Worm (Caenorhabditis elegans) whole organism, early embryonic: ENCODE data around the gene M04C3.5.

Experiments used
- B0310.2 ChIP-seq: sonication (generic microtip); optimal IDR thresholded peaks from 2 replicates; lab custom pipeline; 2016; ENCODE audit warnings: mild to moderate bottlenecking, missing genetic modification characterization, missing compliant biosample characterization
- F13C5.2 ChIP-seq: sonication (generic microtip); optimal IDR thresholded peaks from 2 replicates; lab custom pipeline; 2017; ENCODE audit warnings: mild to moderate bottlenecking, missing genetic modification characterization, inconsistent platforms, missing compliant biosample characterization
- aly-1 ChIP-seq: sonication (generic microtip); optimal IDR thresholded peaks from 2 replicates; lab custom pipeline; 2016; ENCODE audit warnings: missing genetic modification characterization, missing compliant biosample characterization
- ama-1 ChIP-seq: fragments of 150-350 bp; optimal IDR thresholded peaks from 2 replicates; lab custom pipeline; 2014
- ceh-13 ChIP-seq: fragments of 200-800 bp; sonication (Bioruptor generic); optimal IDR thresholded peaks from 2 replicates; lab custom pipeline; 2018; ENCODE audit warnings: mild to moderate bottlenecking, missing genetic modification characterization, missing compliant biosample characterization
- ceh-36 ChIP-seq: sonication (generic microtip); optimal IDR thresholded peaks from 2 replicates; lab custom pipeline; 2016; ENCODE audit warnings: missing genetic modification characterization, inconsistent platforms, missing compliant biosample characterization
- ets-7 ChIP-seq: sonication (generic microtip); optimal IDR thresholded peaks from 2 replicates; lab custom pipeline; 2016; ENCODE audit warnings: missing genotype, missing genetic modification characterization, missing compliant biosample characterization
- flt-1 ChIP-seq: fragments of 200-800 bp; sonication (Bioruptor generic); IDR thresholded peaks from 2 replicates; pipeline ENCODE4 v1.3.6; 2022; ENCODE audit warnings: missing genetic modification characterization, missing compliant biosample characterization
- hmbx-1 ChIP-seq: sonication (generic microtip); optimal IDR thresholded peaks from 2 replicates; lab custom pipeline; 2016; ENCODE audit warnings: mild to moderate bottlenecking, missing genetic modification characterization, missing compliant biosample characterization
- hmg-4 ChIP-seq: fragments of 200-800 bp; sonication (Bioruptor generic); optimal IDR thresholded peaks from 2 replicates; lab custom pipeline; 2018; ENCODE audit warnings: mild to moderate bottlenecking, missing genetic modification characterization, missing compliant biosample characterization
- hnd-1 ChIP-seq: sonication (generic microtip); optimal IDR thresholded peaks from 2 replicates; lab custom pipeline; 2016; ENCODE audit warnings: missing genetic modification characterization, missing compliant biosample characterization
- pes-1 ChIP-seq: fragments of 200-800 bp; sonication (Bioruptor generic); IDR thresholded peaks from 2 replicates; pipeline ENCODE4 v1.3.6; 2022; ENCODE audit warnings: missing genetic modification reagents, missing genetic modification characterization, missing compliant biosample characterization
- scrt-1 ChIP-seq: fragments of 200-800 bp; sonication (Bioruptor generic); IDR thresholded peaks from 2 replicates; pipeline ENCODE4 v1.3.6; 2022; ENCODE audit warnings: missing genetic modification characterization, missing compliant biosample characterization
- sea-1 ChIP-seq: fragments of 200-800 bp; sonication (Bioruptor generic); conservative IDR thresholded peaks from 2 replicates; pipeline ENCODE4 v1.3.6; 2022; ENCODE audit warnings: missing genetic modification characterization, missing compliant biosample characterization
- tbx-11 ChIP-seq: fragments of 200-800 bp; sonication (Bioruptor generic); IDR thresholded peaks from 2 replicates; pipeline ENCODE4 v1.3.6; 2022; ENCODE audit warnings: missing genetic modification characterization, missing compliant biosample characterization
- tbx-37 ChIP-seq: fragments of 200-800 bp; sonication (Bioruptor generic); conservative IDR thresholded peaks from 2 replicates; pipeline ENCODE4 v1.3.6; 2022; ENCODE audit warnings: missing genetic modification reagents, missing genetic modification characterization, missing compliant biosample characterization
- tra-4 ChIP-seq: sonication (generic microtip); optimal IDR thresholded peaks from 2 replicates; lab custom pipeline; 2017; ENCODE audit warnings: missing genetic modification characterization, missing compliant biosample characterization

M04C3.5 gene

DNA sequence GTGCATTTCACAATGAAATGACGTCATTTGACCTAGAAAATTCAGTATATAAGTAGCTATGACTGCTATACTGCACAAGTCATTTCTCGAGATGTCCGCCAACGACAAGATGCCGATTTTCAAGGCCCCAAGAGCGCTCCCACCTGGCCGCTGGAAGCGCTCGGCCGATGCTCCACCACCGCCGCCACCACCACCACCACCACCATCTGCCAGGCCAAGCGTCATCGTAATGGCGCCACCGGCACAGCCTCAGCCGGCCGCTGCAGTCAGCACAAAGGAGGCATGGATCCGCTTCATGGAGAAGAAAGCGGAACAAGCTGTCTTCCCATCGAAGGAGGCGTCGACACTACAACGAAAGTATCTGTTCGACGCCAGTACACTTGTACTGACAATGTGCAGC, 35.7 kb downstream of the M04C3.5 start, which contains the start of gene Y43F8B.28:
TSS of gene Y43F8B.28 (plus strand) at position 59 of the 400 bp plus-strand sequence.
- TF ChIP-seq scrt-1: no peak
- no peak for TF ChIP-seq ets-7 (tag; lab: Kevin White, UChicago)
- TF ChIP-seq pes-1: no peak
- TF ChIP-seq tbx-37 (GFP tag; lab: Robert Waterston, UW): no peak
- no peak for TF ChIP-seq tra-4
- no peak for TF ChIP-seq hmg-4 (GFP tag; lab: Kevin White, UChicago)
- no peak for TF ChIP-seq F13C5.2
- no peak for TF ChIP-seq B0310.2 (tag; lab: Kevin White, UChicago)

DNA sequence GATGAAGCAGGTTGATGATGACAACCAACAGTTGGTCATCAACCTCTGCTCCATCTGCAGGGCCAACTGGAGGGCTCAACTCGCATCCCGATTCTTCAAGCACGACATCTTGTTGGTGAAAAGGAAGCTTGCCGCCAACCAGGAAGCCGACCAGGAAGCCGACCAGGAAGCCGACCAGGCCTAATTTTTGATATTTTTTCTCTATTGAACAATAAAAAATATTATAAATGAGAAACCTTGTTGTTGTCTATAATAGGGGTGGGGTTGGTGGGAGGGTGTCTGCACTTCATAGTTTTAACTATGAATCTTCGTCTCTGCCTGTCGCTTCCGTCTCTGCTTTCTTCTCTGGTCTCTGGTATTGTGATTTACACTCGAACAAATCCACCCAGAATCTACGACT, 36.2 kb downstream of the M04C3.5 start, which contains the start of gene Y43F8B.18:
TSS of gene Y43F8B.18 (plus strand) at position 301 of the 400 bp plus-strand sequence.
- TF ChIP-seq ets-7 (tag; lab: Kevin White, UChicago) (no peak), aly-1 (tag; lab: Kevin White, UChicago) (no peak), F13C5.2 (no peak), ama-1 (lab: Kevin White, UChicago) (no peak), scrt-1 (no peak), pes-1 (no peak), hmg-4 (GFP tag; lab: Kevin White, UChicago) (no peak), hnd-1 (no peak), B0310.2 (tag; lab: Kevin White, UChicago) (no peak), ceh-13 (GFP tag; lab: Kevin White, UChicago) (no peak), tra-4 (no peak), flt-1 (no peak), tbx-11 (no peak), ceh-36 (tag; lab: Kevin White, UChicago) (no peak), hmbx-1 (tag; lab: Kevin White, UChicago) (no peak), sea-1 (GFP tag; lab: Robert Waterston, UW) (no peak), tbx-37 (GFP tag; lab: Robert Waterston, UW) (no peak)

DNA sequence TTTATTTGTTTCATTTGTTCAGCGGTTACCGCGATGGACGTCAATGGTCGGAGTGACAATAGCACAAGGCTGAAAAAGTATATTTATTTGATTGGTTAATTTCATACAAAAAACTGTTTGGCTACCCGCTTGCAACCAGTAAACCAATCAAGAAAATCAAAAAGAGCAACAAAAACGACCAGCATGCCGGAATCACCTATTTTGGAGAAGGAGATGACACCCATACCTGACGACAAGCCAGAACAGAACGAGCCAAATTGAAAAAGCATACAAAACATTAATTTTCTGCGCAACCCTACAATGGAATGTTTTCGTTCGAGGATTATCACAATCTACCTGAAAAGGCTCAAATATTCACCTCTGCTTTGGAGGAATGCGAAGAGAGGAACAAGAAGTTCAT, 40.9 kb downstream of the M04C3.5 start, which contains the start of gene Y43F8B.7:
TSS of gene Y43F8B.7 (plus strand) at position 301 of the 400 bp plus-strand sequence.
- TF ChIP-seq pes-1 (no peak), ama-1 (lab: Kevin White, UChicago) (no peak), F13C5.2 (no peak), aly-1 (tag; lab: Kevin White, UChicago) (no peak), tbx-37 (GFP tag; lab: Robert Waterston, UW) (no peak), B0310.2 (tag; lab: Kevin White, UChicago) (no peak), hmg-4 (GFP tag; lab: Kevin White, UChicago) (no peak), scrt-1 (no peak), tbx-11 (no peak), ets-7 (tag; lab: Kevin White, UChicago) (no peak), flt-1 (no peak)

DNA sequence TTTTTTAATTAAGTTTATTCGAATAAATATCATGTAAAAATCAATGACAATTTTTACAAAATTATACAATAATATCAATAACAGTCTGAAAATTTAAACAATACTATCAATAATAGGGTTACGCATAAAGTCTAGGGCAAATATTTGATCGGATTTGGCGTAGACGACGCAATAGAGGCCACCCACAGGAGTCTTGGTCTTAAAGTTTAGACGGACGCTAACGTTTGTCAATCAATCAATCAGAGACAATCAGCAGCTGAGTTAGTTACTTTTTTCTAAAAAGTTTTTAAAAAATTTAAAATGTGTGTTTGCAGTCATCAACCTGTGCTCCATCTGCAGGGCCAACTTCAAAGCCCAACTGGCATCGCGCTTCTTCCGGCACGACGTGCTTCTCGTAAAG, 41.8 kb downstream of the M04C3.5 start, which contains the start of gene Y43F8B.29:
TSS of gene Y43F8B.29 (plus strand) at position 301 of the 400 bp plus-strand sequence.
- TF ChIP-seq hmbx-1 (tag; lab: Kevin White, UChicago) (no peak), hnd-1 (no peak), ama-1 (lab: Kevin White, UChicago) (no peak), ceh-13 (GFP tag; lab: Kevin White, UChicago) (no peak), F13C5.2 (no peak), tra-4 (no peak), sea-1 (GFP tag; lab: Robert Waterston, UW) (no peak), ceh-36 (tag; lab: Kevin White, UChicago) (no peak), scrt-1 (no peak), tbx-37 (GFP tag; lab: Robert Waterston, UW) (no peak), ets-7 (tag; lab: Kevin White, UChicago) (no peak), B0310.2 (tag; lab: Kevin White, UChicago) (no peak)

DNA sequence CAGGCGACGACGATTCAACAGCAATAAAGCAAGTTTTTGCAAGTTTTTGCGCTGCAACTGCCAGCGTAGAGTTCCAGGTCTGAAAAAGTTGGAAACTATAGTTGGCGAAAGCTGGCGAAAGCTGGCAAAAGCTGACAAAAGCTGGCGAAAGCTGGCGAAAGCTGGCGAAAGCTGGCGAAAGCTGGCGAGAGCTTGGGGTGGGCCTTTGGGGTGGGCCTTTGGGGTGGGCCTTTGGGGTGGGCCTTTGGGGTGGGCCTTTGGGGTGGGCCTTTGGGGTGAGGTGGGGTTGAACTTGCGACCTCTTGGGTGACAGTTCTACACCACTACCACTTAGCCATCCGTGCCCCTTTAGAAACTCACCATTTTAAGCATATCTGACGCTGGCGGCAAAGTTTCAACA, 45.6 kb downstream of the M04C3.5 start:
- TF ChIP-seq F13C5.2: no peak
- no peak for TF ChIP-seq hnd-1
- TF ChIP-seq tbx-11: no peak
- TF ChIP-seq pes-1: no peak
- TF ChIP-seq tra-4: no peak
- TF ChIP-seq aly-1 (tag; lab: Kevin White, UChicago): no peak
- no peak for TF ChIP-seq B0310.2 (tag; lab: Kevin White, UChicago)

DNA sequence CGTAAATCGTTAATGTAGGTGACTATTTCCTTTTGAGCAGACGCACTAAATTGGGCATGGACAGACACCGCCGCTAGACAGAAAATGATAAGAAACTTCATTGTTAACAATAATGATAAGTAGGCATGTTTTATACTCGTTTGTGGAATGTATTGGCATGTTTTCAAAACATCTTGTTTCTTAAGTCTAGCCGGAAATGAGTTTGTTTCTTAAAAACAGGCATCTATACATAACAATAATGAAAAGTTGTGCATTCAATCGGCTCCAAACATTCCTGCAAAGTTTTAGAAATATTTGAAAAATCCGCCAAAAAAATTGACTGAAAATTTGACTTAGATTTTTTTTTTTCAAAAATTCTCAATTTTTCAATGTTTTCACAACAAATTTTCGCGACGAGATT, 46.1 kb downstream of the M04C3.5 start, which contains the start of gene scl-21:
TSS of gene scl-21 (minus strand) at position 101 of the 400 bp plus-strand sequence.
- no peak for TF ChIP-seq hnd-1
- no peak for TF ChIP-seq tra-4
- no peak for TF ChIP-seq hmg-4 (GFP tag; lab: Kevin White, UChicago)
- no peak for TF ChIP-seq ets-7 (tag; lab: Kevin White, UChicago)
- TF ChIP-seq B0310.2 (tag; lab: Kevin White, UChicago): no peak
- no peak for TF ChIP-seq scrt-1
- no peak for TF ChIP-seq hmbx-1 (tag; lab: Kevin White, UChicago)
- no peak for TF ChIP-seq ama-1 (lab: Kevin White, UChicago)
- TF ChIP-seq aly-1 (tag; lab: Kevin White, UChicago): no peak
- TF ChIP-seq ceh-13 (GFP tag; lab: Kevin White, UChicago): no peak
- no peak for TF ChIP-seq F13C5.2
- TF ChIP-seq ceh-36 (tag; lab: Kevin White, UChicago): no peak
- TF ChIP-seq sea-1 (GFP tag; lab: Robert Waterston, UW): no peak
- no peak for TF ChIP-seq flt-1
- no peak for TF ChIP-seq tbx-37 (GFP tag; lab: Robert Waterston, UW)
- TF ChIP-seq tbx-11: no peak

DNA sequence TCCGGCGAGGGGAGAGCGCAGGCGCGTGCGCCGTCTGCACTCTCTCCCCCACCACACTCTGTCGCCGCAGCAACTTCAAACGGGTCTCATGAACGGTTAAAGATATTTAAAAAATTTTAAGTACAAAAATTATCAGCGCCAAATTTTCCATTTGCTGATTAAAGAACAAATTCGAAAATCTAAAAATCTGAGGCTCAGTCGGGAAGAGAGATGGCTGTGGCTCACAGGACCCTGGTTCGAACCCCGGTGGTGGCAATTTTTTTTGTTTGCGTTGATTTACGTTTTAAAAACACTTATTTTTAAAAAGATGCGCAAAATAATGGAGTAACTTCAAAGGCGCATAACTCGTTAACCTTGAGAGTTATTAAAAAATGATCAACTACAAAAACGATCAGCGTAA, 47.6 kb downstream of the M04C3.5 start:
- TF ChIP-seq tra-4: no peak
- no peak for TF ChIP-seq B0310.2 (tag; lab: Kevin White, UChicago)
- TF ChIP-seq sea-1 (GFP tag; lab: Robert Waterston, UW): no peak
- no peak for TF ChIP-seq ets-7 (tag; lab: Kevin White, UChicago)
